Fruit fly (Drosophila melanogaster) Kc167 (cell line): ENCODE measurements around the gene vers.

Experiments
- Sin3A ChIP-seq: fragments of >200 bp; optimal IDR thresholded peaks from 2 replicates; lab custom pipeline; 2018; ENCODE audit warnings: missing external identifiers
- h ChIP-seq: fragments of >200 bp; optimal IDR thresholded peaks from 3 replicates; lab custom pipeline; 2018; ENCODE audit warnings: missing external identifiers
- insv ChIP-seq: fragments of >200 bp; optimal IDR thresholded peaks from 3 replicates; lab custom pipeline; 2018; ENCODE audit warnings: missing external identifiers
- psq ChIP-seq: fragments of >200 bp; optimal IDR thresholded peaks from 2 replicates; lab custom pipeline; 2017; ENCODE audit warnings: missing external identifiers
- ttk ChIP-seq: sonication (Bioruptor generic); optimal IDR thresholded peaks from 2 replicates; lab custom pipeline; 2017; ENCODE audit warnings: missing external identifiers

DNA sequence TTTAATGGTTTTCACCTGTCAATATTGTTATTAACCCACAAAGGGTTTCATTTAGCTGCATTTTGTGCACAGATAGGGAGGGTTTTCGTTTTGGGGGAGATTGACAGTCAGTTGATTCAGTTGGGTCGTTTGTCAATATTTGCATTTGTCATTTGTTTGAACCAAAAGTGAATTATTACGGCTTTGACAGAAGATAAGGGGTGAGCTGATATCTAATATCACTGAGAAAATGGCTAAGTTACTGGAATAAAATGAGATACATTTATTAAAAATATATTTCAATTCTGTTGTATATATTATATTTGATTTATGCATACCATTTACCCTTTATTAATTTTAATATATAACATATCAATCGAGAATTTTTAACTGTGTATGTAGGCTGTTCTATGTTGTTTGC is 32.0 kb upstream of the vers start:
- TF ChIP-seq ttk (lab: Kevin White, UChicago) (no peak), insv (no peak), h (lab: Kevin White, UChicago) (no peak), psq (lab: Kevin White, UChicago) (no peak), Sin3A (no peak)
